Fruit fly (Drosophila melanogaster) whole organism, pupa: ENCODE results near the gene CG5768.

Experiments
- CG10348 ChIP-seq: fragments of 200-800 bp; sonication (Bioruptor generic); IDR thresholded peaks from 2 replicates; pipeline ENCODE4 v1.3.6; 2022; ENCODE audit warnings: missing biosample characterization, missing genetic modification characterization
- CG12605 ChIP-seq: fragments of 200-800 bp; sonication (Bioruptor generic); IDR thresholded peaks from 2 replicates; pipeline ENCODE4 v1.3.6; 2022; ENCODE audit warnings: missing biosample characterization, missing genetic modification characterization
- CG13204 ChIP-seq: fragments of 200-800 bp; sonication (Bioruptor generic); optimal IDR thresholded peaks from 2 replicates; lab custom pipeline; 2018; ENCODE audit warnings: missing biosample characterization, mild to moderate bottlenecking, missing genetic modification characterization, moderate library complexity
- CG14655 ChIP-seq: fragments of 200-800 bp; sonication (Bioruptor generic); optimal IDR thresholded peaks from 3 replicates; lab custom pipeline; 2017; ENCODE audit warnings: mild to moderate bottlenecking, missing biosample characterization, missing genetic modification reagents, missing genetic modification characterization
- CG15710 ChIP-seq: fragments of 200-800 bp; sonication (Bioruptor generic); optimal IDR thresholded peaks from 2 replicates; lab custom pipeline; 2018; ENCODE audit warnings: missing biosample characterization, mild to moderate bottlenecking, missing genetic modification characterization, moderate library complexity
- CG17806 ChIP-seq: fragments of 200-800 bp; sonication (Bioruptor generic); optimal IDR thresholded peaks from 2 replicates; lab custom pipeline; 2018; ENCODE audit warnings: missing biosample characterization, mild to moderate bottlenecking, missing genetic modification characterization, moderate library complexity
- CG32121 ChIP-seq: fragments of 200-800 bp; sonication (Bioruptor generic); IDR thresholded peaks from 2 replicates; pipeline ENCODE4 v1.3.6; 2022; ENCODE audit warnings: missing biosample characterization, missing genetic modification characterization
- CG34367 ChIP-seq: fragments of 200-800 bp; sonication (Bioruptor generic); optimal IDR thresholded peaks from 2 replicates; lab custom pipeline; 2018; ENCODE audit warnings: missing biosample characterization, mild to moderate bottlenecking, missing genetic modification characterization
- CG4496 ChIP-seq: fragments of 200-800 bp; sonication (Bioruptor generic); IDR thresholded peaks from 3 replicates; pipeline ENCODE4 v1.3.6; 2022; ENCODE audit warnings: missing biosample characterization, missing genetic modification characterization
- CG8159 ChIP-seq: fragments of 200-800 bp; sonication (Bioruptor generic); optimal IDR thresholded peaks from 3 replicates; lab custom pipeline; 2018; ENCODE audit warnings: missing biosample characterization, mild to moderate bottlenecking, missing genetic modification characterization, moderate library complexity
- CG8301 ChIP-seq: fragments of 200-800 bp; sonication (Bioruptor generic); optimal IDR thresholded peaks from 2 replicates; lab custom pipeline; 2018; ENCODE audit warnings: missing biosample characterization, mild to moderate bottlenecking, missing genetic modification characterization
- CG9948 ChIP-seq: fragments of 200-800 bp; sonication (Bioruptor generic); optimal IDR thresholded peaks from 2 replicates; lab custom pipeline; 2018; ENCODE audit warnings: missing biosample characterization, mild to moderate bottlenecking, missing genetic modification characterization, moderate library complexity
- D1 ChIP-seq: fragments of 200-800 bp; sonication (Bioruptor generic); optimal IDR thresholded peaks from 2 replicates; lab custom pipeline; 2018; ENCODE audit warnings: missing biosample characterization, mild to moderate bottlenecking, missing genetic modification characterization, moderate library complexity
- EcR ChIP-seq: fragments of 200-800 bp; sonication (Bioruptor generic); optimal IDR thresholded peaks from 3 replicates; lab custom pipeline; 2019; ENCODE audit warnings: missing biosample characterization, missing genetic modification characterization, mild to moderate bottlenecking, moderate library complexity, missing genetic modification reagents
- Ets98B ChIP-seq: fragments of 200-800 bp; sonication (Bioruptor generic); IDR thresholded peaks from 2 replicates; pipeline ENCODE4 v1.3.6; 2022; ENCODE audit warnings: missing biosample characterization, missing genetic modification characterization
- Pif1A ChIP-seq: fragments of 200-800 bp; sonication (Bioruptor generic); optimal IDR thresholded peaks from 3 replicates; lab custom pipeline; 2016; ENCODE audit warnings: missing biosample characterization, missing genetic modification characterization
- Pif1B ChIP-seq: fragments of 200-800 bp; sonication (Bioruptor generic); optimal IDR thresholded peaks from 3 replicates; lab custom pipeline; 2016; ENCODE audit warnings: missing biosample characterization, missing genetic modification characterization
- Snoo ChIP-seq: fragments of 200-800 bp; sonication (Bioruptor generic); optimal IDR thresholded peaks from 3 replicates; lab custom pipeline; 2017; ENCODE audit warnings: missing biosample characterization, mild to moderate bottlenecking, missing genetic modification characterization, inconsistent platforms
- fd96Ca ChIP-seq: fragments of 200-800 bp; sonication (Bioruptor generic); IDR thresholded peaks from 3 replicates; pipeline ENCODE4 v1.3.6; 2022; ENCODE audit warnings: missing biosample characterization, missing genetic modification characterization
- gl ChIP-seq: fragments of 200-800 bp; sonication (Bioruptor generic); optimal IDR thresholded peaks from 2 replicates; lab custom pipeline; 2018; ENCODE audit warnings: missing biosample characterization, mild to moderate bottlenecking, missing genetic modification characterization
- rn ChIP-seq: fragments of 200-800 bp; sonication (Bioruptor generic); IDR thresholded peaks from 2 replicates; pipeline ENCODE4 v1.3.6; 2022; ENCODE audit warnings: missing biosample characterization, missing genetic modification characterization

CG5768 gene

DNA sequence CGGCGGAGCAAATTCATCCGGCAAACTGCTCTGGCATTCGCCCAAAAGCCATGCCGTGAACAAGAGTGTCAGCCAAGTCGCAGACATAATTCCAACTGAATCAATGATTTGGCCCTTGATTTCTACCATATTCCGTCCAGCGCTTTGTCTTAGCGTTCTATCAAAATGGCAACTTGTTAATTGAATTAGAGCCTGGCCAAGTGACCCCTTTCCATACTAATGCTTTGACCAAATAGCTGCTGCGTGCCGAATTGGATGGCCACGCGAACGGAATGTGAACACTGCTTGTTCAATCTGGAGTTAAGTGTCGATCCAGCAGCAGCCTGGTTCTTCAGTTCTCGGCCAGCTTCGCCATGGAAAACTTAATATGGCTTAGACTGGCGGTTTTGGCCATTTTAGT lies at the start of gene CG5768, which contains the start of gene CG13615:
Gene CG5768 (minus strand): TSS at position 101 of the 400 bp plus-strand sequence.
Gene CG13615 (plus strand): TSS at position 280 of the 400 bp plus-strand sequence.
- TF ChIP-seq CG15710 (tag; lab: Kevin White, UChicago) (no peak), EcR (GFP tag; lab: Kevin White, UChicago) (no peak), D1 (tag; lab: Kevin White, UChicago) (no peak), fd96Ca (GFP tag; lab: Robert Waterston, UW) (no peak), CG17806 (tag; lab: Kevin White, UChicago) (no peak), CG13204 (no peak)

DNA sequence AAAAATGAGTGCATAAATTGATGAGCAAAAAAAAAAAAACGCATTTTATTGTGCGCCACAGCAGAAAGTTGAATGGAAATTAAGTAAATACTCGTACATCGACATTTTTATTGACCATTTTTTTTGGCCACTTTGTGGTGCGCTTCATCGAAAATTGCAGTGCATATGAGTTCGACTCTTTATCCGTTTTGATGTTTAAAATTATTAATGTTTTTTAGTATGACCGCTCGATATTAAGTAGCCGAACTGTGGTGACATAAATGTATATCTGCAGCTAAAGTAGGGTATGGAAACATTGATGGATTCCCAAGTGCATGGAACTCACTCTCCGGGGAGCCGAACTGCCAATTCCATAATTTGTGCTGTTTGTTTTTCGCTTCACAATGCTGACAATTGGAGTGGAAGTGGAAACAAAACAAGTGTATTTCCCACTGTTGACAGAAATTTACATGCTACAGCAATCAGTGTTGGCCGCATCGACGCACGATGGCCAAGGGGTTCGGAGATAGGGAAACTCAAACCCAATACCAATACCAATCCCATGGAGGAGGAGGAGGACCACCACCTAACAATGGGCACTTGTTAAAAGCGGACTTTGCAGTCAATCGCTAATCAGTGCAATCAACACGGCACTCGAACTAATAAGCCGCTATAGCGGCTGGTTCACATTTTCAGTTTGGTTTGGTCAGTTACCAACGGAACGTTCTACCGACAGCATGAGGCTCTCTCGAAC lies 2.2 kb upstream of the CG5768 start, which contains the start of gene CG13616:
Gene CG13616 (plus strand): TSS at position 683 of the 733 bp plus-strand sequence.
- TF ChIP-seq Ets98B (no peak), Pif1A (GFP tag; lab: Kevin White, UChicago) (no peak), CG32121 (no peak), CG4496 (GFP tag; lab: Robert Waterston, UW) (no peak), CG15710 (tag; lab: Kevin White, UChicago) (no peak)

DNA sequence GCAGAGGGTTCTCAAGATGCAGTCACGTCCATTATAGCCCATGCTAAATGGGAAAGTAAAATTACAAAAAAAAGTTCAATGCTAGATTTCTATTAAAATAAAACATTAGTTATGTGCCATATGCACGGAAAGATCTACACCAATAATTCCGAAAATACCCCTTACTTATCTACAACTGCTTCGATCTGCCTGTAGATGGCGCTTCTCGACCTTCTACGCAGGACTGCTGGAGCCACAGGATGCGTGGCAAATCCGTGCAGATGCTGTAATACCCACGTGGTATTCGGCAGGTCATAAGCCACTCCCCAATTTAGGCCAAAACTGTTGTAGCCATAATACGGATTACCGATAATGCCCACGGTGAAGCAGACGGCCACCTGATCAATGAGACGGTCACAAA lies 3.7 kb downstream of the CG5768 start:
- no peak for TF ChIP-seq Pif1A (GFP tag; lab: Kevin White, UChicago)
- TF ChIP-seq Snoo (tag; lab: Kevin White, UChicago) = no peak
- no peak for TF ChIP-seq Pif1B
- no peak for TF ChIP-seq D1 (tag; lab: Kevin White, UChicago)
- no peak for TF ChIP-seq CG14655
- TF ChIP-seq CG8159 = no peak
- no peak for TF ChIP-seq CG34367 (tag; lab: Kevin White, UChicago)
- no peak for TF ChIP-seq gl
- no peak for TF ChIP-seq rn (GFP tag; lab: Robert Waterston, UW)
- TF ChIP-seq fd96Ca (GFP tag; lab: Robert Waterston, UW) = no peak
- no peak for TF ChIP-seq CG12605 (GFP tag; lab: Robert Waterston, UW)
- TF ChIP-seq CG32121 = no peak

DNA sequence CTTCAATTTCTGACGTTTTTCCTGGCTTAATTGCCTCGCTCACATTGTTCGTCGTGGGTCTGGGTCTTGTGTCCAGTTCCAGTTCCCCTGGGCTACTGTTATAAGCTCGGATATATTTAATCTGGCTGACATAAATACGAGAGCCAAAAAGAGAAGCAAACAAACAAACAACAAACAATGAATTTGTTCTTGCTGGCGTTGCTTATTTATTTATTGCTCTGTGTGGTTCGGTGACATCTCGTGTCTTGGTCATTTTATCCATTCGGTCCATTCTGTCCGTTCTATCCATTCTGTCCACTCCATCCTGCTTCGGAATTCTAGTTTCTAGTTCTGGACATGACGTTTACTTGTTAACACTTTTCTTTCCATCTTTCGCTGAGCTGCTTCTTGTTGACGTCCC lies 5.2 kb downstream of the CG5768 start, which contains the start of gene CG17780:
Gene CG17780 (minus strand): TSS at position 101 of the 400 bp plus-strand sequence.
- TF ChIP-seq fd96Ca (GFP tag; lab: Robert Waterston, UW) (no peak), CG8159 (no peak), gl (no peak), CG17806 (tag; lab: Kevin White, UChicago) (no peak), Pif1B (no peak), CG34367 (tag; lab: Kevin White, UChicago) (no peak), CG15710 (tag; lab: Kevin White, UChicago) (no peak)

DNA sequence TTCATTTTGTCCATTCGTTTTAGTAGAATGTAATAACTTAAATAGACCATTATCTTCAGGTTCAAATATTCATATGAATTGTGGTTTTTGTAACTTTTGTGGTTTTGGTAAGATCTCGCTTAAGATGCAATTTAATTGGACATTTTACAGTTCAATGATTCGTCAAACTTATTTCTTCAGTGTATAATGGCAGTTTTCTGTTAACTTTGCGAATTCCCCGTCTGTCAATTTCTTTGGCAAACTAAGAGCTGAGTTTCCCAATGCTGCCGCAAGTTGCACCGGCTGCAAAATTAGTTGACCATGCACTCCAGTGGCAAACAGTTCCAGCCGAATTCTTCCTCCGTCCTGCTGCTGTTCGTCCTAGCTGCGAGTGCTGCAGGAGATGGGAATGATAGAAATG lies 13.6 kb downstream of the CG5768 start, which contains the start of gene CG33342:
Gene CG33342 (plus strand): TSS at position 301 of the 400 bp plus-strand sequence.
- TF ChIP-seq CG8159 (no peak), CG10348 (GFP tag; lab: Robert Waterston, UW) (no peak), EcR (GFP tag; lab: Kevin White, UChicago) (no peak)
- TF ChIP-seq, all 21 proteins: peak for 0

DNA sequence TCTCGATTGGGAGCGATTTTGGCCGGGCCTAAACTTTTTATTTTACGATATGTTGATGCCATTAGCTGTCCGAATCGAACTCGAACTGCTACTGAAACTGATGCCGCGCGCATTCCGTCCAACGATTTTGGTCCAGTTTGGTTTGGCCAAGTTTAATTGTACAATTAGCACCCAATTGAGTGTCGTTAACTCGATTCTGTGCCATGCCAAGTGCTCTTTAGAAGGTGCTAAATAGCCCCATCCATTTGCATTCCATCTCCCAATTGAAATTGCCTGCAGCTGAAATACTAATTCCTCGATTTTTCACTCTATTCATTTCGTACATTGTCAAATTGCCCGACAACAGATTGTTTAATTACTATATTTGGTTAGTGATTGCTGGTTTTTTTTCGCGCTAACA lies 14.6 kb downstream of the CG5768 start, which contains the start of gene CG17781:
Gene CG17781 (minus strand): TSS at position 101 of the 400 bp plus-strand sequence.
- TF ChIP-seq gl = no peak
- no peak for TF ChIP-seq Pif1B
- TF ChIP-seq CG15710 (tag; lab: Kevin White, UChicago) = no peak
- TF ChIP-seq Pif1A (GFP tag; lab: Kevin White, UChicago) = no peak

DNA sequence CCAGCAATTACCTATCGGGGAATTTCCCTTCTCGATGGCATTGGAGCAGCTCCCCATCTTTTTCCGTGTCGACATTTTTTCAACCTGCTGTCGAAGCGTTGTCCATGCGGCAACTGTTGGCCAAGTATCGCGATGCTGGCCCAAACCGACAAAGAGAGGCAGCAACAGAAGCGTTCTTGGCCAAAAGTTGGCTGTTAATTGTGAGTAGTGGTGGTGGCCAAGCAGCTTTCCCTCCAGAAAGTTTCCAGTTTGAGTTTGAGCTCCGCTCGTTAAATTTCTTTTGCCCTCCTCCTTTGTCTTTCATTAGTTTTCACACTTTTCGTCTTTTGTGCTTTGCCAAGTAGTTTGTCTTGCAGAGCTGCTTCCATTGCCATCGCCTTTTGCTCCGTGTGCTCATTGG lies 17.5 kb downstream of the CG5768 start, which contains the start of gene CG17782:
Gene CG17782 (minus strand): TSS at position 101 of the 400 bp plus-strand sequence.
- TF ChIP-seq Ets98B (no peak), CG12605 (GFP tag; lab: Robert Waterston, UW) (no peak), Snoo (tag; lab: Kevin White, UChicago) (no peak), CG9948 (no peak), D1 (tag; lab: Kevin White, UChicago) (no peak), CG32121 (no peak), CG34367 (tag; lab: Kevin White, UChicago) (no peak), Pif1B (no peak), fd96Ca (GFP tag; lab: Robert Waterston, UW) (no peak), CG17806 (tag; lab: Kevin White, UChicago) (no peak), CG13204 (no peak), CG8159 (no peak), CG4496 (GFP tag; lab: Robert Waterston, UW) (no peak), gl (no peak), CG8301 (tag; lab: Kevin White, UChicago) (no peak), CG15710 (tag; lab: Kevin White, UChicago) (no peak), Pif1A (GFP tag; lab: Kevin White, UChicago) (no peak), EcR (GFP tag; lab: Kevin White, UChicago) (no peak)
